Worm (Caenorhabditis elegans) whole organism, L4/young adult: Measurements from ENCODE around the gene paqr-1.

ENCODE experiments used
- W03F9.2 ChIP-seq: fragments of 150-350 bp; optimal IDR thresholded peaks from 2 replicates; lab custom pipeline; 2014; ENCODE audit warnings: missing biosample characterization, missing genetic modification characterization
- him-1 ChIP-seq: sonication (generic microtip); optimal IDR thresholded peaks from 2 replicates; lab custom pipeline; 2016; ENCODE audit warnings: missing genotype, missing genetic modification reagents, missing genetic modification characterization, missing compliant biosample characterization

DNA sequence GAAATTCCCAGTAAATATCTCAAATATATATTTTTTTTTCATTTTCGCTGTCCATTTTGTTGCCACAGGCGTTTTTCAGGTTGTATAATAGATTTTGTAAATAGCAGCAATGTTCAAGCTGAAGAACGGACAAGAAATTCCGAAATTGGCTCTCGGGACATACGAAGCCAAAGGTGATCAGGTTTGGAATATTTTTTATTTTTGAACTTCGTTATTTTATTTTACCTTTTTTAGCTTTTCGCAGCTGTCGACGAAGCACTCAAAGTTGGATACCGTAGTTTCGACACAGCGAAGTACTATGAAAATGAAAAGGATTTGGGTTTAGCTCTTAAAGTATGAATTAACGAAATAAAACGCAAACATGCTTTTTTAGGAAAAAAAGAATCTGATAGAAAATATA is 30.7 kb downstream of the paqr-1 start, which contains the start of gene C01G5.5:
- TF ChIP-seq him-1 (no peak), W03F9.2 (no peak)
